Worm (Caenorhabditis elegans) whole organism, L1 larva: ENCODE measurements around the gene serp-1.2.
A peak's percentile ranks its signal among the peaks of the same experiment; 100 is the strongest.

Source experiments
- C34B4.2 ChIP-seq: sonication (generic microtip); optimal IDR thresholded peaks from 2 replicates; lab custom pipeline; 2017; ENCODE audit warnings: mild to moderate bottlenecking, missing genetic modification characterization, missing compliant biosample characterization
- Y116A8C.19 ChIP-seq: sonication (generic microtip); optimal IDR thresholded peaks from 2 replicates; lab custom pipeline; 2016; ENCODE audit warnings: missing compliant biosample characterization, missing genetic modification characterization, borderline replicate concordance
- alr-1 ChIP-seq: fragments of 200-800 bp; sonication (Bioruptor generic); optimal IDR thresholded peaks from 2 replicates; lab custom pipeline; 2018; ENCODE audit warnings: borderline replicate concordance, mild to moderate bottlenecking, missing genetic modification characterization, missing compliant biosample characterization
- aly-2 ChIP-seq: fragments of 150-350 bp; optimal IDR thresholded peaks from 2 replicates; lab custom pipeline; 2014; ENCODE audit warnings: missing biosample characterization, missing genetic modification characterization
- ama-1 ChIP-seq: fragments of 150-350 bp; optimal IDR thresholded peaks from 2 replicates; lab custom pipeline; 2014
- ceh-88 ChIP-seq: fragments of 200-800 bp; sonication (Bioruptor generic); IDR thresholded peaks from 2 replicates; pipeline ENCODE4 v1.3.6; 2022; ENCODE audit warnings: missing genetic modification characterization, missing compliant biosample characterization
- dpl-1 ChIP-seq, 3 experiments: fragments of 150-350 bp in 2 of 3; sonication (generic microtip) in 1 of 3; optimal IDR thresholded peaks; 2 replicates each; lab custom pipeline; 2014 to 2017; ENCODE audit warnings: missing biosample characterization in 3 of 3, missing genetic modification characterization in 3 of 3, missing genetic modification reagents in 3 of 3
- efl-1 ChIP-seq, 4 experiments: fragments of 150-350 bp; optimal IDR thresholded peaks in 3 of 4; peaks in 1 of 4; 1 replicate in 1 of 4; 2 replicates in 3 of 4; lab custom pipeline; 2014; ENCODE audit warnings: missing biosample characterization in 2 of 4, missing genetic modification characterization in 2 of 4, missing genetic modification reagents in 2 of 4
- efl-3 ChIP-seq: fragments of 200-800 bp; sonication (Bioruptor generic); optimal IDR thresholded peaks from 2 replicates; lab custom pipeline; 2018; ENCODE audit warnings: mild to moderate bottlenecking, missing genetic modification characterization, missing compliant biosample characterization
- egl-27 ChIP-seq, 2 experiments: fragments of 150-350 bp in 1 of 2; sonication (generic microtip); optimal IDR thresholded peaks; 3 replicates each; lab custom pipeline; 2017 to 2018; ENCODE audit warnings: missing biosample characterization in 2 of 2, missing genetic modification characterization in 2 of 2, missing genetic modification reagents in 2 of 2
- elt-2 ChIP-seq: sonication (generic microtip); optimal IDR thresholded peaks from 2 replicates; lab custom pipeline; 2016; ENCODE audit warnings: missing genetic modification characterization, mild to moderate bottlenecking, inconsistent platforms, missing compliant biosample characterization, missing genetic modification reagents
- fkh-10 ChIP-seq: sonication (generic microtip); optimal IDR thresholded peaks from 2 replicates; lab custom pipeline; 2017; ENCODE audit warnings: missing biosample characterization, missing genetic modification reagents, missing genetic modification characterization
- fkh-4 ChIP-seq: sonication (generic microtip); optimal IDR thresholded peaks from 2 replicates; lab custom pipeline; 2016; ENCODE audit warnings: missing compliant biosample characterization, missing genetic modification characterization, borderline replicate concordance
- fkh-8 ChIP-seq: sonication (generic microtip); optimal IDR thresholded peaks from 2 replicates; lab custom pipeline; 2016; ENCODE audit warnings: mild to moderate bottlenecking, missing genetic modification characterization, missing compliant biosample characterization
- fos-1 ChIP-seq: fragments of 150-350 bp; optimal IDR thresholded peaks from 2 replicates; lab custom pipeline; 2014; ENCODE audit warnings: missing biosample characterization, missing genetic modification characterization
- grh-1 ChIP-seq: fragments of 200-800 bp; sonication (Bioruptor generic); IDR thresholded peaks from 2 replicates; pipeline ENCODE4 v1.3.6; 2022; ENCODE audit warnings: missing genetic modification reagents, missing genetic modification characterization, missing compliant biosample characterization
- hlh-17 ChIP-seq: fragments of 200-800 bp; sonication (Bioruptor generic); optimal IDR thresholded peaks from 2 replicates; lab custom pipeline; 2018; ENCODE audit warnings: missing genetic modification characterization, mild to moderate bottlenecking, missing compliant biosample characterization, moderate library complexity, borderline replicate concordance
- irx-1 ChIP-seq: sonication (generic microtip); optimal IDR thresholded peaks from 2 replicates; lab custom pipeline; 2016; ENCODE audit warnings: missing genetic modification characterization, missing compliant biosample characterization
- jun-1 ChIP-seq: fragments of 150-350 bp; optimal IDR thresholded peaks from 2 replicates; lab custom pipeline; 2014; ENCODE audit warnings: missing biosample characterization, missing genetic modification reagents, missing genetic modification characterization
- lin-13 ChIP-seq: fragments of 150-350 bp; optimal IDR thresholded peaks from 2 replicates; lab custom pipeline; 2014; ENCODE audit warnings: missing biosample characterization, missing genetic modification reagents, missing genetic modification characterization
- lin-14 ChIP-seq: fragments of 200-800 bp; sonication (Bioruptor generic); optimal IDR thresholded peaks from 2 replicates; lab custom pipeline; 2018; ENCODE audit warnings: mild to moderate bottlenecking, missing genetic modification characterization, moderate library complexity, missing compliant biosample characterization
- lin-35 ChIP-seq, 2 experiments: fragments of 150-350 bp; optimal IDR thresholded peaks; 2 replicates each; lab custom pipeline; 2014; ENCODE audit warnings: missing biosample characterization in 2 of 2, missing genetic modification characterization in 2 of 2, missing genetic modification reagents in 2 of 2
- lir-3 ChIP-seq: sonication (generic microtip); optimal IDR thresholded peaks from 2 replicates; lab custom pipeline; 2016; ENCODE audit warnings: mild to moderate bottlenecking, missing genetic modification characterization, moderate library complexity, missing compliant biosample characterization; ENCODE audit not compliant: poor library complexity
- lsy-2 ChIP-seq, 2 experiments: fragments of 150-350 bp; optimal IDR thresholded peaks; 2 replicates each; lab custom pipeline; 2014; ENCODE audit warnings: missing biosample characterization in 2 of 2, missing genetic modification characterization in 2 of 2
- mdl-1 ChIP-seq, 2 experiments: fragments of 150-350 bp; optimal IDR thresholded peaks; 2 replicates each; lab custom pipeline; 2014 to 2017; ENCODE audit warnings: missing biosample characterization in 2 of 2, missing genetic modification characterization in 2 of 2, inconsistent platforms in 1 of 2
- mef-2 ChIP-seq: fragments of 150-350 bp; optimal IDR thresholded peaks from 2 replicates; lab custom pipeline; 2014; ENCODE audit warnings: missing biosample characterization, missing genetic modification characterization
- mep-1 ChIP-seq: fragments of 150-350 bp; optimal IDR thresholded peaks from 2 replicates; lab custom pipeline; 2014; ENCODE audit warnings: missing biosample characterization, missing genetic modification characterization
- nhr-20 ChIP-seq: sonication (generic microtip); optimal IDR thresholded peaks from 2 replicates; lab custom pipeline; 2016; ENCODE audit warnings: mild to moderate bottlenecking, missing genetic modification characterization, missing compliant biosample characterization
- nhr-237 ChIP-seq: fragments of 150-350 bp; optimal IDR thresholded peaks from 2 replicates; lab custom pipeline; 2014; ENCODE audit warnings: missing biosample characterization, missing genetic modification characterization
- nhr-28 ChIP-seq: fragments of 150-350 bp; optimal IDR thresholded peaks from 2 replicates; lab custom pipeline; 2014; ENCODE audit warnings: missing biosample characterization, missing genetic modification characterization
- nhr-71 ChIP-seq: sonication (generic microtip); optimal IDR thresholded peaks from 2 replicates; lab custom pipeline; 2016; ENCODE audit warnings: mild to moderate bottlenecking, missing genetic modification characterization, moderate library complexity, missing compliant biosample characterization
- nhr-76 ChIP-seq: sonication (generic microtip); optimal IDR thresholded peaks from 2 replicates; lab custom pipeline; 2017; ENCODE audit warnings: missing biosample characterization, missing genetic modification characterization
- nhr-77 ChIP-seq: fragments of 150-350 bp; optimal IDR thresholded peaks from 2 replicates; lab custom pipeline; 2014; ENCODE audit warnings: missing biosample characterization, missing genetic modification characterization
- nhr-85 ChIP-seq: sonication (generic microtip); peaks from one replicate; lab custom pipeline; 2016; ENCODE audit warnings: missing genetic modification characterization, inconsistent platforms, missing compliant biosample characterization
- nhr-90 ChIP-seq: sonication (generic microtip); optimal IDR thresholded peaks from 2 replicates; lab custom pipeline; 2016; ENCODE audit warnings: mild to moderate bottlenecking, missing genetic modification characterization, missing compliant biosample characterization; ENCODE audit not compliant: poor library complexity
- pag-3 ChIP-seq: sonication (generic microtip); optimal IDR thresholded peaks from 2 replicates; lab custom pipeline; 2017; ENCODE audit warnings: missing genetic modification characterization, mild to moderate bottlenecking, missing compliant biosample characterization, antibody characterized with exemption, borderline replicate concordance; ENCODE audit not compliant: insufficient read depth
- pax-3 ChIP-seq: fragments of 200-800 bp; sonication (Bioruptor generic); optimal IDR thresholded peaks from 2 replicates; lab custom pipeline; 2018; ENCODE audit warnings: mild to moderate bottlenecking, missing genetic modification characterization, moderate library complexity, missing compliant biosample characterization
- pqm-1 ChIP-seq: sonication (generic microtip); optimal IDR thresholded peaks from 3 replicates; lab custom pipeline; 2017; ENCODE audit warnings: missing biosample characterization, missing genetic modification characterization
- snpc-4 ChIP-seq: fragments of 150-350 bp; optimal IDR thresholded peaks from 2 replicates; lab custom pipeline; 2014; ENCODE audit warnings: missing biosample characterization, missing genetic modification characterization
- sox-4 ChIP-seq: sonication (generic microtip); optimal IDR thresholded peaks from 2 replicates; lab custom pipeline; 2016; ENCODE audit warnings: missing genetic modification characterization, missing compliant biosample characterization
- swsn-7 ChIP-seq: sonication (generic microtip); optimal IDR thresholded peaks from 2 replicates; lab custom pipeline; 2016; ENCODE audit warnings: missing genetic modification characterization, missing compliant biosample characterization
- tlp-1 ChIP-seq: fragments of 150-350 bp; optimal IDR thresholded peaks from 2 replicates; lab custom pipeline; 2014; ENCODE audit warnings: missing biosample characterization, missing genetic modification characterization
- unc-130 ChIP-seq: fragments of 150-350 bp; optimal IDR thresholded peaks from 2 replicates; lab custom pipeline; 2017; ENCODE audit warnings: missing biosample characterization, missing genetic modification characterization, inconsistent platforms
- unc-98 ChIP-seq: fragments of 200-800 bp; sonication (Bioruptor generic); IDR thresholded peaks from 2 replicates; pipeline ENCODE4 v1.3.6; 2022; ENCODE audit warnings: missing genetic modification characterization, missing compliant biosample characterization
- vab-15 ChIP-seq: sonication (generic microtip); optimal IDR thresholded peaks from 2 replicates; lab custom pipeline; 2017; ENCODE audit warnings: missing genotype, mild to moderate bottlenecking, missing genetic modification characterization, missing compliant biosample characterization
- zag-1 ChIP-seq: fragments of 150-350 bp; optimal IDR thresholded peaks from 2 replicates; lab custom pipeline; 2014; ENCODE audit warnings: missing biosample characterization, missing genetic modification characterization
- zip-4 ChIP-seq: fragments of 200-800 bp; sonication (Bioruptor generic); optimal IDR thresholded peaks from 2 replicates; lab custom pipeline; 2018; ENCODE audit warnings: mild to moderate bottlenecking, missing genetic modification characterization, moderate library complexity, missing compliant biosample characterization
- ztf-4 ChIP-seq: fragments of 150-350 bp; optimal IDR thresholded peaks from 2 replicates; lab custom pipeline; 2014; ENCODE audit warnings: missing biosample characterization, missing genetic modification characterization

Gene serp-1.2

ce11 chrIV:8225357-8225756 is at the start of gene serp-1.2:
TSS of gene serp-1.2 (plus strand) at chrIV:8225674.
- TF ChIP-seq lin-14 (peak; percentile 31), efl-3 (GFP tag; lab: Kevin White, UChicago) (no peak), vab-15 (tag; lab: Kevin White, UChicago) (no peak), nhr-237 (tag; lab: Kevin White, UChicago) (no peak), irx-1 (tag; lab: Kevin White, UChicago) (no peak), lin-35 (GFP tag; optimal IDR thresholded peaks at IDR 0.05; lab: Kevin White, UChicago) (peak in 1 of 2 experiments; percentile 31), pag-3 (tag; lab: Kevin White, UChicago) (no peak), lin-13 (GFP tag; lab: Kevin White, UChicago) (no peak), ceh-88 (no peak), lsy-2 (tag; optimal IDR thresholded peaks at IDR 0.05; lab: Kevin White, UChicago) (peak in 1 of 2 experiments; percentile 37), nhr-90 (no peak), nhr-20 (peak; percentile 40), sox-4 (tag; lab: Kevin White, UChicago) (no peak), tlp-1 (tag; lab: Kevin White, UChicago) (no peak), grh-1 (no peak), elt-2 (peak; percentile 58), fkh-10 (GFP tag; lab: Kevin White, UChicago) (no peak), mdl-1 (tag; optimal IDR thresholded peaks at IDR 0.05; lab: Kevin White, UChicago) (peak in 1 of 2 experiments; percentile 39), snpc-4 (tag; lab: Kevin White, UChicago) (no peak), nhr-85 (tag; lab: Kevin White, UChicago) (no peak), zip-4 (GFP tag; lab: Kevin White, UChicago) (no peak), fos-1 (no peak), ztf-4 (no peak), egl-27 (tag; optimal IDR thresholded peaks at IDR 0.05; lab: Kevin White, UChicago) (no peak), nhr-76 (tag; lab: Kevin White, UChicago) (no peak), zag-1 (tag; lab: Kevin White, UChicago) (no peak), fkh-8 (no peak), nhr-28 (tag; lab: Kevin White, UChicago) (no peak), hlh-17 (GFP tag; lab: Kevin White, UChicago) (no peak), jun-1 (no peak), nhr-77 (tag; lab: Kevin White, UChicago) (no peak), efl-1 (optimal IDR thresholded peaks at IDR 0.05; lab: Kevin White, UChicago) (peak in 1 of 2 experiments; percentile 9), efl-1 (GFP tag; optimal IDR thresholded peaks at IDR 0.05 in 1 of 2; lab: Kevin White, UChicago) (no peak), Y116A8C.19 (tag; lab: Kevin White, UChicago) (no peak), alr-1 (tag; lab: Kevin White, UChicago) (no peak), fkh-4 (tag; lab: Kevin White, UChicago) (no peak), lir-3 (no peak), mep-1 (tag; lab: Kevin White, UChicago) (peak; percentile 14), ama-1 (lab: Kevin White, UChicago) (no peak), aly-2 (tag; lab: Kevin White, UChicago) (no peak), unc-130 (tag; lab: Kevin White, UChicago) (no peak), pax-3 (no peak), pqm-1 (no peak), nhr-71 (peak; percentile 36), C34B4.2 (tag; lab: Kevin White, UChicago) (no peak), mef-2 (tag; lab: Kevin White, UChicago) (no peak), dpl-1 (GFP tag; optimal IDR thresholded peaks at IDR 0.05; lab: Kevin White, UChicago) (peak in 1 of 3 experiments; percentile 11), swsn-7 (no peak), unc-98 (GFP tag; lab: Robert Waterston, UW) (no peak)
- TF ChIP-seq, all 84 proteins: peak for 10
